Worm (Caenorhabditis elegans) whole organism, L4 larva: Measurements from ENCODE around the gene xol-1.

Experiments used
- D1046.2 ChIP-seq: fragments of 200-800 bp; sonication (Bioruptor generic); IDR thresholded peaks from 2 replicates; pipeline ENCODE4 v1.3.6; 2022; ENCODE audit warnings: missing genetic modification characterization, missing compliant biosample characterization
- F44E2.7 ChIP-seq: fragments of 200-800 bp; sonication (Bioruptor generic); IDR thresholded peaks from 2 replicates; pipeline ENCODE4 v2.1.2; 2022; ENCODE audit warnings: missing genetic modification characterization, missing compliant biosample characterization
- F49E8.2 ChIP-seq: sonication (generic microtip); optimal IDR thresholded peaks from 2 replicates; lab custom pipeline; 2016; ENCODE audit warnings: missing compliant biosample characterization, mild to moderate bottlenecking, missing genetic modification characterization, borderline replicate concordance
- Y5F2A.4 ChIP-seq: fragments of 200-800 bp; sonication (Bioruptor generic); optimal IDR thresholded peaks from 2 replicates; lab custom pipeline; 2018; ENCODE audit warnings: mild to moderate bottlenecking, missing genetic modification characterization, missing compliant biosample characterization
- Y75B8A.6 ChIP-seq: fragments of 200-800 bp; sonication (Bioruptor generic); IDR thresholded peaks from 2 replicates; pipeline ENCODE4 v1.3.6; 2022; ENCODE audit warnings: missing genetic modification reagents, missing genetic modification characterization, missing compliant biosample characterization
- ZK337.2 ChIP-seq: fragments of 200-800 bp; sonication (Bioruptor generic); IDR thresholded peaks from 2 replicates; pipeline ENCODE4 v1.3.6; 2022; ENCODE audit warnings: missing genetic modification reagents, missing genetic modification characterization, missing compliant biosample characterization
- aha-1 ChIP-seq: fragments of 150-350 bp; peaks from one replicate; lab custom pipeline; 2014; ENCODE audit warnings: missing biosample characterization, missing genetic modification characterization
- aly-2 ChIP-seq: sonication (generic microtip); optimal IDR thresholded peaks from 2 replicates; lab custom pipeline; 2018; ENCODE audit warnings: missing biosample characterization, missing genetic modification characterization
- ama-1 ChIP-seq: fragments of 150-350 bp; optimal IDR thresholded peaks from 2 replicates; lab custom pipeline; 2014; ENCODE audit warnings: inconsistent platforms, mixed read lengths
- arid-1 ChIP-seq: fragments of 200-800 bp; sonication (Bioruptor generic); conservative IDR thresholded peaks from 2 replicates; pipeline ENCODE4 v1.3.6; 2022; ENCODE audit warnings: missing genetic modification reagents, missing genetic modification characterization, missing compliant biosample characterization
- ceh-20 ChIP-seq: fragments of 200-800 bp; sonication (Bioruptor generic); IDR thresholded peaks from 2 replicates; pipeline ENCODE4 v1.3.6; 2022; ENCODE audit warnings: missing genetic modification reagents, missing genetic modification characterization, missing compliant biosample characterization
- ctbp-1 ChIP-seq: fragments of 200-800 bp; sonication (Bioruptor generic); IDR thresholded peaks from 2 replicates; pipeline ENCODE4 v1.3.6; 2022; ENCODE audit warnings: missing genetic modification reagents, missing genetic modification characterization, missing compliant biosample characterization
- daf-16 ChIP-seq, 3 experiments: sonication (generic microtip); optimal IDR thresholded peaks; 2 replicates each; lab custom pipeline; 2016 to 2017; ENCODE audit warnings: missing genetic modification characterization in 3 of 3, missing genetic modification reagents in 3 of 3, mild to moderate bottlenecking in 2 of 3, missing compliant biosample characterization in 2 of 3, missing biosample characterization in 1 of 3, moderate library complexity in 1 of 3
- dmd-9 ChIP-seq: fragments of 200-800 bp; sonication (Bioruptor generic); IDR thresholded peaks from 2 replicates; pipeline ENCODE4 v1.3.6; 2022; ENCODE audit warnings: missing genetic modification reagents, missing genetic modification characterization, missing compliant biosample characterization
- duxl-1 ChIP-seq: sonication (generic microtip); optimal IDR thresholded peaks from 2 replicates; lab custom pipeline; 2016; ENCODE audit warnings: mild to moderate bottlenecking, missing genetic modification characterization, moderate library complexity, missing compliant biosample characterization; ENCODE audit not compliant: poor library complexity
- egl-43 ChIP-seq: fragments of 200-800 bp; sonication (Bioruptor generic); IDR thresholded peaks from 2 replicates; pipeline ENCODE4 v1.3.6; 2022; ENCODE audit warnings: missing genetic modification reagents, missing genetic modification characterization, missing compliant biosample characterization
- fkh-10 ChIP-seq: fragments of 150-350 bp; optimal IDR thresholded peaks from 2 replicates; lab custom pipeline; 2014; ENCODE audit warnings: missing biosample characterization, missing genetic modification reagents, missing genetic modification characterization
- hif-1 ChIP-seq, 2 experiments: sonication (generic microtip); optimal IDR thresholded peaks; 2 replicates each; lab custom pipeline; 2016 to 2017; ENCODE audit warnings: missing compliant biosample characterization in 2 of 2, missing genetic modification characterization in 2 of 2, missing genetic modification reagents in 2 of 2, missing genotype in 2 of 2, mild to moderate bottlenecking in 1 of 2
- hlh-30 ChIP-seq: sonication (generic microtip); optimal IDR thresholded peaks from 2 replicates; lab custom pipeline; 2017; ENCODE audit warnings: antibody characterized with exemption, mild to moderate bottlenecking, missing genetic modification characterization, missing compliant biosample characterization; ENCODE audit not compliant: insufficient read depth
- jun-1 ChIP-seq: fragments of 150-350 bp; optimal IDR thresholded peaks from 2 replicates; lab custom pipeline; 2014; ENCODE audit warnings: missing biosample characterization, missing genetic modification reagents, missing genetic modification characterization
- lin-13 ChIP-seq: fragments of 150-350 bp; optimal IDR thresholded peaks from 2 replicates; lab custom pipeline; 2014; ENCODE audit warnings: missing biosample characterization, missing genetic modification reagents, missing genetic modification characterization
- lir-3 ChIP-seq: sonication (generic microtip); optimal IDR thresholded peaks from 2 replicates; lab custom pipeline; 2016; ENCODE audit warnings: mild to moderate bottlenecking, missing genetic modification characterization, missing compliant biosample characterization
- lsy-2 ChIP-seq, 2 experiments: fragments of 150-350 bp in 1 of 2; sonication (generic microtip) in 1 of 2; optimal IDR thresholded peaks; 2 replicates each; lab custom pipeline; 2014 to 2017; ENCODE audit warnings: missing biosample characterization in 2 of 2, missing genetic modification characterization in 2 of 2
- madf-5 ChIP-seq, 2 experiments: fragments of 200-800 bp; sonication (Bioruptor generic); IDR thresholded peaks; 2 replicates each; pipeline ENCODE4 v1.3.6; 2022; ENCODE audit warnings: missing compliant biosample characterization in 2 of 2, missing genetic modification characterization in 2 of 2
- mep-1 ChIP-seq: fragments of 150-350 bp; sonication (generic microtip); optimal IDR thresholded peaks from 3 replicates; lab custom pipeline; 2014; ENCODE audit warnings: missing biosample characterization, missing genetic modification characterization
- mxl-3 ChIP-seq: fragments of 200-800 bp; sonication (Bioruptor generic); optimal IDR thresholded peaks from 2 replicates; lab custom pipeline; 2018; ENCODE audit warnings: mild to moderate bottlenecking, missing genetic modification characterization, missing compliant biosample characterization
- nhr-102 ChIP-seq: sonication (generic microtip); optimal IDR thresholded peaks from 2 replicates; lab custom pipeline; 2016; ENCODE audit warnings: mild to moderate bottlenecking, missing genetic modification characterization, moderate library complexity, missing compliant biosample characterization
- nhr-111 ChIP-seq: fragments of 200-800 bp; sonication (Bioruptor generic); optimal IDR thresholded peaks from 2 replicates; lab custom pipeline; 2018; ENCODE audit warnings: mild to moderate bottlenecking, missing genetic modification characterization, missing compliant biosample characterization
- nhr-25 ChIP-seq: sonication (generic microtip); optimal IDR thresholded peaks from 2 replicates; lab custom pipeline; 2017; ENCODE audit warnings: missing genetic modification characterization, mild to moderate bottlenecking, missing compliant biosample characterization, antibody characterized with exemption, moderate library complexity, borderline replicate concordance; ENCODE audit not compliant: insufficient read depth
- nhr-28 ChIP-seq: fragments of 150-350 bp; optimal IDR thresholded peaks from 2 replicates; lab custom pipeline; 2014; ENCODE audit warnings: missing biosample characterization, missing genetic modification characterization
- nhr-76 ChIP-seq: fragments of 150-350 bp; optimal IDR thresholded peaks from 2 replicates; lab custom pipeline; 2014; ENCODE audit warnings: missing biosample characterization, missing genetic modification characterization
- pha-4 ChIP-seq, 2 experiments: fragments of 150-350 bp in 1 of 2; fragments of 200-800 bp in 1 of 2; sonication (Bioruptor generic) in 1 of 2; IDR thresholded peaks in 1 of 2; optimal IDR thresholded peaks in 1 of 2; 2 replicates each; pipeline versions ENCODE4 v1.3.6 to Lab custom; 2014 to 2022; ENCODE audit warnings: missing genetic modification characterization in 2 of 2, missing genetic modification reagents in 2 of 2, missing biosample characterization in 1 of 2, missing compliant biosample characterization in 1 of 2
- php-3 ChIP-seq: fragments of 200-800 bp; sonication (Bioruptor generic); IDR thresholded peaks from 2 replicates; pipeline ENCODE4 v1.3.6; 2022; ENCODE audit warnings: missing genetic modification reagents, missing genetic modification characterization, missing compliant biosample characterization
- rbr-2 ChIP-seq: sonication (generic microtip); optimal IDR thresholded peaks from 2 replicates; lab custom pipeline; 2016; ENCODE audit warnings: missing genotype, missing genetic modification characterization, missing compliant biosample characterization
- saeg-2 ChIP-seq: fragments of 200-800 bp; sonication (Bioruptor generic); IDR thresholded peaks from 2 replicates; pipeline ENCODE4 v1.3.6; 2022; ENCODE audit warnings: missing genetic modification reagents, missing genetic modification characterization, missing compliant biosample characterization
- skn-1 ChIP-seq: fragments of 150-350 bp; optimal IDR thresholded peaks from 2 replicates; lab custom pipeline; 2014; ENCODE audit warnings: missing biosample characterization, missing genetic modification characterization
- spr-1 ChIP-seq: sonication (generic microtip); optimal IDR thresholded peaks from 2 replicates; lab custom pipeline; 2016; ENCODE audit warnings: mild to moderate bottlenecking, missing genetic modification characterization, missing compliant biosample characterization
- spr-3 ChIP-seq: fragments of 200-800 bp; sonication (Bioruptor generic); optimal IDR thresholded peaks from 2 replicates; lab custom pipeline; 2018; ENCODE audit warnings: mild to moderate bottlenecking, missing genetic modification characterization, missing compliant biosample characterization
- unc-130 ChIP-seq: sonication (generic microtip); optimal IDR thresholded peaks from 2 replicates; lab custom pipeline; 2016; ENCODE audit warnings: missing genetic modification reagents, missing genetic modification characterization, missing compliant biosample characterization
- unc-62 ChIP-seq, 3 experiments: fragments of 150-350 bp in 1 of 3; sonication (generic microtip); optimal IDR thresholded peaks in 2 of 3; peaks in 1 of 3; 1 replicate in 1 of 3; 2 replicates in 2 of 3; lab custom pipeline; 2014 to 2017; ENCODE audit warnings: missing biosample characterization in 3 of 3, missing genetic modification characterization in 3 of 3, missing genetic modification reagents in 3 of 3, missing genotype in 1 of 3
- vab-7 ChIP-seq: fragments of 200-800 bp; sonication (Bioruptor generic); IDR thresholded peaks from 2 replicates; pipeline ENCODE4 v1.3.6; 2022; ENCODE audit warnings: missing genetic modification reagents, missing genetic modification characterization, missing compliant biosample characterization
- zfp-2 ChIP-seq: sonication (generic microtip); optimal IDR thresholded peaks from 2 replicates; lab custom pipeline; 2016; ENCODE audit warnings: mild to moderate bottlenecking, missing genetic modification characterization, missing compliant biosample characterization
- zip-11 ChIP-seq: fragments of 200-800 bp; sonication (Bioruptor generic); IDR thresholded peaks from 2 replicates; pipeline ENCODE4 v1.3.6; 2022; ENCODE audit warnings: missing genetic modification characterization, missing compliant biosample characterization
- ztf-11 ChIP-seq: fragments of 150-350 bp; optimal IDR thresholded peaks from 2 replicates; lab custom pipeline; 2014; ENCODE audit warnings: missing biosample characterization, missing genetic modification characterization

The xol-1 gene

DNA sequence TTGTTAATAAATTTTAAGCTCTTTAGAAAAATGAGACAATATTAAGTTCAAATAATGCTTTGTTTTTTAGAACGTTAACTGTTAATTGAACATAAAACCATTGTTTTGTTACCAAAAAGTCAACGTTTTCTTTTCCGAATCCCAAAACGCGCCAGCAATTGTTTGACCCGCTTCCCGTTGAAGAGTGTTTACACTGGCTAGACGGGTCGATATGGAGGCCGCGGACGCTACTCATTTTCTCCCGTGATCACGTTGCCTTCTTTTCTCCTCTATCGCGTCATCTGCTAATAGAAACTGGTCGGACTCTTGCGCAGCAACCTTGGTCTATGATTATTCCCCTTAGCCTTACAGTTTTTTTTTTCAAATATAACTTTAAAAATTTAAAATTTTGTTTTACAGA is 12.0 kb upstream of the xol-1 start, which contains the start of gene C34D10.1 (continued):
- TF ChIP-seq ama-1 (lab: Kevin White, UChicago) = no peak
- TF ChIP-seq madf-5 (GFP tag; IDR thresholded peaks at IDR 0.05; lab: Robert Waterston, UW) = no peak
- TF ChIP-seq aly-2 (tag; lab: Kevin White, UChicago) = no peak
- no peak for TF ChIP-seq D1046.2 (GFP tag; lab: Robert Waterston, UW)
- TF ChIP-seq rbr-2 (tag; lab: Kevin White, UChicago) = peak; percentile 69
- TF ChIP-seq Y75B8A.6 (GFP tag; lab: Robert Waterston, UW) = no peak
- no peak for TF ChIP-seq nhr-76
- TF ChIP-seq F44E2.7 (GFP tag; lab: Robert Waterston, UW) = no peak
- no peak for TF ChIP-seq ZK337.2

- TF ChIP-seq aly-2 (tag; lab: Kevin White, UChicago) = no peak
- TF ChIP-seq unc-62 (GFP tag; optimal IDR thresholded peaks at IDR 0.05 in 1 of 2; lab: Kevin White, UChicago) = peak in 1 of 2 experiments; percentile 68
- TF ChIP-seq unc-62 (tag; optimal IDR thresholded peaks at IDR 0.05; lab: Kevin White, UChicago) = no peak
- TF ChIP-seq nhr-102 = no peak
- TF ChIP-seq aha-1 = peak; percentile 32
These were observed 11.1 kb upstream of the xol-1 start for ce11 chrX:8030032-8030431.

ce11 chrX:8036219-8036883 is 4.8 kb upstream of the xol-1 start:
- TF ChIP-seq duxl-1 (peak; percentile 98), daf-16 (GFP tag; optimal IDR thresholded peaks at IDR 0.05; lab: Kevin White, UChicago) (peak; percentile 96 to 98), daf-16 (tag; optimal IDR thresholded peaks at IDR 0.05; lab: Kevin White, UChicago) (peak; percentile 60), fkh-10 (GFP tag; lab: Kevin White, UChicago) (peak; percentile 97), spr-1 (tag; lab: Kevin White, UChicago) (peak; percentile 97), nhr-28 (peak; percentile 88), zfp-2 (tag; lab: Kevin White, UChicago) (peak; percentile 84), lsy-2 (tag; optimal IDR thresholded peaks at IDR 0.05; lab: Kevin White, UChicago) (peak; percentile 96 to 97), ctbp-1 (GFP tag; lab: Robert Waterston, UW) (peak; percentile 98), mep-1 (tag; lab: Kevin White, UChicago) (peak; percentile 100), ama-1 (lab: Kevin White, UChicago) (no peak), unc-130 (GFP tag; lab: Kevin White, UChicago) (no peak), zip-11 (GFP tag; lab: Robert Waterston, UW) (peak; percentile 43; the same call in 1 of the 2 replicates), F49E8.2 (tag; lab: Kevin White, UChicago) (peak; percentile 4), saeg-2 (GFP tag; lab: Robert Waterston, UW) (peak; percentile 89), pha-4 (GFP tag; IDR thresholded peaks at IDR 0.05; lab: Robert Waterston, UW) (peak; percentile 94), pha-4 (tag; optimal IDR thresholded peaks at IDR 0.05; lab: Kevin White, UChicago) (peak; percentile 81), jun-1 (peak; percentile 98), D1046.2 (GFP tag; lab: Robert Waterston, UW) (peak; percentile 82), hif-1 (tag; optimal IDR thresholded peaks at IDR 0.05; lab: Kevin White, UChicago) (peak; percentile 73 to 92), arid-1 (GFP tag; lab: Robert Waterston, UW) (peak; percentile 87), nhr-25 (peak; percentile 88), lin-13 (peak; percentile 83), lir-3 (tag; lab: Kevin White, UChicago) (peak; percentile 93), ztf-11 (tag; lab: Kevin White, UChicago) (peak; percentile 64), egl-43 (GFP tag; lab: Robert Waterston, UW) (peak; percentile 90), hlh-30 (tag; lab: Kevin White, UChicago) (peak; percentile 96), vab-7 (GFP tag; lab: Robert Waterston, UW) (peak; percentile 84), php-3 (GFP tag; lab: Robert Waterston, UW) (peak; percentile 98), mxl-3 (GFP tag; lab: Kevin White, UChicago) (peak; percentile 89), dmd-9 (GFP tag; lab: Robert Waterston, UW) (peak; percentile 81), ceh-20 (GFP tag; lab: Robert Waterston, UW) (peak; percentile 95), Y5F2A.4 (GFP tag; lab: Kevin White, UChicago) (peak; percentile 91), spr-3 (GFP tag; lab: Kevin White, UChicago) (peak; percentile 96), skn-1 (tag; lab: Kevin White, UChicago) (no peak), nhr-111 (GFP tag; lab: Kevin White, UChicago) (peak; percentile 43)
